Worm (Caenorhabditis elegans): ENCODE data around the gene idpp-3.

DNA sequence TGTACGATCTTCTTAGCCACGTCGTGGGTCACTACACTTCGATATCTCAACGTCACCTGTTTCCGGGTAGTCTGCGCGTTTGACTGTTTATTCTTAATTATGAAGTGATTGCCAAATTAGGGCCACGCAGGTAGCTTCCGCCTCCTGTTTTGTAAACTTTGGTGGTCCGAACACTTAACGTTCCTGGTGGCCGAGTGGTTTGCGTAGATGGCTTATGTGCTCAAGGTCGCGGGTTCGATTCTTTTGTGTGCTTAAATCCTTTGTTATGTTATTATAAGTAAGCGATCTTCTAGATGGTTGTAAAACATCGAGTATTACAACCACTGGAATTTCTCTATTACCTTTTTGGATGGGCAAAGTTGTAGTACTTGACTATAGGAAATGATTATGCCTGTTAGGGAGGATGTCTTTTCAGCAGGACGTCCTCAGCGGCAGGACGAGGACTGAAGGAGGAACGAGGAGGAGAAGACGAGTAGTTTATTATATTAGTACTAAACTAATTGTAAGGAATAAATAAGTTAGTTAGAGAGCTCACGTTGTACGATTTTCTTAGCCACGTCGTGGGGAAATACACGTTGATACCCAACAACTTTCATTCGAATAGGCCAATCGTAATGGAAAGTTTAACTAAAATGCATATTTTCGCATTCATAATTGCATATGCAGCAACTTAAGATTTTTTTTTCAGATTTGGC is 15.6 kb upstream of the idpp-3 start:
- TF ChIP-seq sem-2 (GFP tag; optimal IDR thresholded peaks at IDR 0.05) (no peak), snpc-4 (tag; optimal IDR thresholded peaks at IDR 0.05) (no peak), hlh-1 (tag; optimal IDR thresholded peaks at IDR 0.05) (no peak), unc-120 (tag; optimal IDR thresholded peaks at IDR 0.05; ENCODE audit: poor library complexity, severe bottlenecking) (no peak), ztf-11 (tag; optimal IDR thresholded peaks at IDR 0.05) (no peak), unc-62 (GFP tag; optimal IDR thresholded peaks at IDR 0.05) (no peak), lin-13 (tag; optimal IDR thresholded peaks at IDR 0.05) (no peak), nhr-237 (tag; optimal IDR thresholded peaks at IDR 0.05) (no peak), nhr-76 (tag; optimal IDR thresholded peaks at IDR 0.05) (no peak), ceh-83 (GFP tag; optimal IDR thresholded peaks at IDR 0.05) (no peak)

All from whole organism, mixed stage, embryonic.